Worm (Caenorhabditis elegans): ENCODE measurements around the gene C16C4.18.
"Not testable (repeated sequence)": the region's sequence is repeated elsewhere in the genome, so short reads cannot be mapped to it uniquely, and the experiment has no call there.

Gene C16C4.18

ce11 chrII:1824329-1824728 is 36.8 kb downstream of the C16C4.18 start, which contains the start of gene math-41:
math-41 (plus strand) TSS chrII:1824629.
- not testable (repeated sequence) for TF ChIP-seq lsl-1 (GFP tag; optimal IDR thresholded peaks at IDR 0.05); B0261.1 (tag; optimal IDR thresholded peaks at IDR 0.05); zfh-2 (GFP tag; conservative IDR thresholded peaks at IDR 0.05)

ce11 chrII:1823597-1823996 is 37.5 kb downstream of the C16C4.18 start:
- peak; percentile 27 for TF ChIP-seq nhr-80 (tag; optimal IDR thresholded peaks at IDR 0.05)

ce11 chrII:1820774-1821173 is 40.4 kb downstream of the C16C4.18 start, which contains the start of gene fbxa-3:
fbxa-3 (minus strand) TSS chrII:1820874.
- TF ChIP-seq egl-18 (GFP tag; IDR thresholded peaks at IDR 0.05): no peak
- TF ChIP-seq Y95B8A.8 (GFP tag; IDR thresholded peaks at IDR 0.05): no peak
- TF ChIP-seq ceh-91 (GFP tag; IDR thresholded peaks at IDR 0.05): no peak
- TF ChIP-seq B0035.1 (tag; optimal IDR thresholded peaks at IDR 0.05): no peak
- TF ChIP-seq nfyb-1 (GFP tag; IDR thresholded peaks at IDR 0.05): no peak

- TF ChIP-seq lsy-27 (tag; optimal IDR thresholded peaks at IDR 0.05; ENCODE audit: borderline replicate concordance, insufficient read depth) (no peak), rpc-1 (optimal IDR thresholded peaks at IDR 0.05) (no peak), rpc-1 (tag; optimal IDR thresholded peaks at IDR 0.05) (no peak), lin-35 (GFP tag; optimal IDR thresholded peaks at IDR 0.05) (no peak), F33H1.4 (GFP tag; IDR thresholded peaks at IDR 0.05) (no peak), zfh-2 (GFP tag; conservative IDR thresholded peaks at IDR 0.05) (no peak), lir-1 (GFP tag; conservative IDR thresholded peaks at IDR 0.05) (no peak), ztf-3 (GFP tag; optimal IDR thresholded peaks at IDR 0.05) (no peak), ZK185.1 (tag; optimal IDR thresholded peaks at IDR 0.05; ENCODE audit: poor library complexity, severe bottlenecking) (no peak), T26A5.8 (tag; optimal IDR thresholded peaks at IDR 0.05) (no peak), F23B12.7 (tag; optimal IDR thresholded peaks at IDR 0.05; ENCODE audit: insufficient read depth) (no peak), B0261.1 (tag; optimal IDR thresholded peaks at IDR 0.05) (no peak), hlh-12 (tag; optimal IDR thresholded peaks at IDR 0.05) (no peak), dox-1 (GFP tag; IDR thresholded peaks at IDR 0.05) (0 out of 2 replicates have a peak, but pooled peaks have one; percentile 8), F10E7.11 (tag; optimal IDR thresholded peaks at IDR 0.05) (no peak), snpc-1.1 (tag; optimal IDR thresholded peaks at IDR 0.05; ENCODE audit: insufficient read depth) (no peak), atf-7 (tag; optimal IDR thresholded peaks at IDR 0.05) (peak; percentile 14), B0035.1 (tag; optimal IDR thresholded peaks at IDR 0.05) (no peak), attf-5 (GFP tag; optimal IDR thresholded peaks at IDR 0.05) (peak; percentile 88), xnd-1 (tag; optimal IDR thresholded peaks at IDR 0.05) (no peak), athp-1 (tag; optimal IDR thresholded peaks at IDR 0.05) (no peak), nhr-120 (GFP tag; IDR thresholded peaks at IDR 0.05) (no peak), hmg-1.2 (GFP tag; IDR thresholded peaks at IDR 0.05) (peak; percentile 94), F37B4.10 (GFP tag; IDR thresholded peaks at IDR 0.05) (no peak), ets-4 (GFP tag; optimal IDR thresholded peaks at IDR 0.05) (no peak), Y67H2A.10 (GFP tag; conservative IDR thresholded peaks at IDR 0.05) (no peak), lin-26 (GFP tag; IDR thresholded peaks at IDR 0.05) (no peak), dpff-1 (tag; optimal IDR thresholded peaks at IDR 0.05) (no peak), hrde-1 (tag; optimal IDR thresholded peaks at IDR 0.05; ENCODE audit: borderline replicate concordance) (no peak), nfyb-1 (GFP tag; IDR thresholded peaks at IDR 0.05) (no peak), F55B11.4 (tag; optimal IDR thresholded peaks at IDR 0.05; ENCODE audit: borderline replicate concordance, insufficient read depth) (no peak), cebp-1 (GFP tag; IDR thresholded peaks at IDR 0.05) (peak; percentile 99), cebp-1 (tag; optimal IDR thresholded peaks at IDR 0.05) (peak; percentile 100), nhr-80 (tag; optimal IDR thresholded peaks at IDR 0.05) (peak; percentile 68), F39B2.1 (GFP tag; IDR thresholded peaks at IDR 0.05) (no peak), Y95B8A.8 (GFP tag; IDR thresholded peaks at IDR 0.05) (no peak), nhr-179 (tag; optimal IDR thresholded peaks at IDR 0.05) (no peak), aptf-3 (GFP tag; IDR thresholded peaks at IDR 0.05) (no peak)
Observed at ce11 chrII:1819944-1820570, 41.1 kb downstream of the C16C4.18 start, which contains the start of gene fbxc-19. fbxc-19 (plus strand) TSS chrII:1820479.
